Fruit fly (Drosophila melanogaster) whole organism, embryonic: Measurements from ENCODE around the gene CG10252.
A peak's percentile ranks its signal among the peaks of the same experiment; 100 is the strongest.

Experiments
- ATbp ChIP-seq: fragments of 200-800 bp; sonication (Bioruptor generic); optimal IDR thresholded peaks from 2 replicates; lab custom pipeline; 2017; ENCODE audit warnings: missing biosample characterization, mild to moderate bottlenecking, missing genetic modification characterization, missing genetic modification reagents
- Adf1 ChIP-seq: fragments of 200-800 bp; sonication (Bioruptor generic); IDR thresholded peaks from 2 replicates; pipeline ENCODE4 v1.3.6; 2022; ENCODE audit warnings: missing biosample characterization, missing genetic modification characterization
- Blimp-1 ChIP-seq: fragments of 200-800 bp; sonication (Bioruptor generic); optimal IDR thresholded peaks from 3 replicates; lab custom pipeline; 2018; ENCODE audit warnings: missing biosample characterization, missing genetic modification characterization, mild to moderate bottlenecking, moderate library complexity, missing genetic modification reagents
- CG11504 ChIP-seq: fragments of 200-800 bp; sonication (Bioruptor generic); optimal IDR thresholded peaks from 3 replicates; lab custom pipeline; 2019; ENCODE audit warnings: missing biosample characterization, mild to moderate bottlenecking, missing genetic modification characterization, moderate library complexity
- CG12769 ChIP-seq: fragments of 200-800 bp; sonication (Bioruptor generic); optimal IDR thresholded peaks from 2 replicates; lab custom pipeline; 2019; ENCODE audit warnings: missing biosample characterization, mild to moderate bottlenecking, missing genetic modification characterization, moderate library complexity
- CG13894 ChIP-seq: fragments of 200-800 bp; sonication (Bioruptor generic); optimal IDR thresholded peaks from 3 replicates; lab custom pipeline; 2018; ENCODE audit warnings: missing biosample characterization, mild to moderate bottlenecking, missing genetic modification characterization, moderate library complexity
- CG17359 ChIP-seq: fragments of 200-800 bp; sonication (Bioruptor generic); optimal IDR thresholded peaks from 3 replicates; lab custom pipeline; 2018; ENCODE audit warnings: missing biosample characterization, mild to moderate bottlenecking, missing genetic modification characterization, moderate library complexity
- CG2199 ChIP-seq: fragments of 200-800 bp; sonication (Bioruptor generic); IDR thresholded peaks from 3 replicates; pipeline ENCODE4 v1.3.6; 2022; ENCODE audit warnings: missing biosample characterization, missing genetic modification characterization
- CG2712 ChIP-seq: fragments of 200-800 bp; optimal IDR thresholded peaks from 3 replicates; lab custom pipeline; 2019; ENCODE audit warnings: missing biosample characterization, mild to moderate bottlenecking, missing genetic modification characterization, moderate library complexity
- CG31441 ChIP-seq: fragments of 200-800 bp; sonication (Bioruptor generic); IDR thresholded peaks from 2 replicates; pipeline ENCODE4 v1.3.6; 2022; ENCODE audit warnings: missing biosample characterization, missing genetic modification characterization
- CG3838 ChIP-seq: fragments of 200-800 bp; sonication (Bioruptor generic); optimal IDR thresholded peaks from 3 replicates; lab custom pipeline; 2016; ENCODE audit warnings: missing biosample characterization, missing genetic modification characterization
- CG5953 ChIP-seq: fragments of 200-800 bp; sonication (Bioruptor generic); IDR thresholded peaks from 2 replicates; pipeline ENCODE4 v1.3.6; 2022; ENCODE audit warnings: missing biosample characterization, missing genetic modification characterization
- CG6683 ChIP-seq: fragments of 200-800 bp; sonication (Bioruptor generic); optimal IDR thresholded peaks from 2 replicates; lab custom pipeline; 2017; ENCODE audit warnings: missing biosample characterization, mild to moderate bottlenecking, missing genetic modification characterization, missing genetic modification reagents
- CG7839 ChIP-seq: fragments of 200-800 bp; sonication (Bioruptor generic); optimal IDR thresholded peaks from 3 replicates; lab custom pipeline; 2018; ENCODE audit warnings: missing biosample characterization, mild to moderate bottlenecking, missing genetic modification characterization, moderate library complexity
- CG8388 ChIP-seq: fragments of 200-800 bp; sonication (Bioruptor generic); optimal IDR thresholded peaks from 2 replicates; lab custom pipeline; 2019; ENCODE audit warnings: missing biosample characterization, mild to moderate bottlenecking, missing genetic modification characterization, moderate library complexity
- CG8924 ChIP-seq: fragments of 200-800 bp; optimal IDR thresholded peaks from 3 replicates; lab custom pipeline; 2019; ENCODE audit warnings: missing biosample characterization, mild to moderate bottlenecking, missing genetic modification characterization, moderate library complexity
- CG9609 ChIP-seq: fragments of 200-800 bp; sonication (Bioruptor generic); optimal IDR thresholded peaks from 3 replicates; lab custom pipeline; 2016; ENCODE audit warnings: missing biosample characterization, missing genetic modification characterization
- CrebB ChIP-seq: fragments of 200-800 bp; sonication (Bioruptor generic); optimal IDR thresholded peaks from 3 replicates; lab custom pipeline; 2018; ENCODE audit warnings: missing biosample characterization, mild to moderate bottlenecking, missing genetic modification characterization
- D19A ChIP-seq: fragments of 200-800 bp; optimal IDR thresholded peaks from 3 replicates; lab custom pipeline; 2019; ENCODE audit warnings: missing biosample characterization, mild to moderate bottlenecking, missing genetic modification characterization, moderate library complexity
- Eip74EF ChIP-seq, 2 experiments: fragments of 200-800 bp in 1 of 2; fragments of >200 bp in 1 of 2; sonication (Bioruptor generic) in 1 of 2; optimal IDR thresholded peaks; 2 replicates each; lab custom pipeline; 2017 to 2019; ENCODE audit warnings: missing biosample characterization in 2 of 2, missing genetic modification characterization in 2 of 2, mild to moderate bottlenecking in 1 of 2, moderate library complexity in 1 of 2
- HLH3B ChIP-seq: fragments of 200-800 bp; sonication (Bioruptor generic); IDR thresholded peaks from 2 replicates; pipeline ENCODE4 v1.3.6; 2022; ENCODE audit warnings: missing biosample characterization, missing genetic modification characterization
- Hr51 ChIP-seq, 2 experiments: fragments of 200-800 bp; sonication (Bioruptor generic); optimal IDR thresholded peaks; 2 replicates in 1 of 2; 3 replicates in 1 of 2; lab custom pipeline; 2016 to 2018; ENCODE audit warnings: missing biosample characterization in 2 of 2, missing genetic modification characterization in 2 of 2, mild to moderate bottlenecking in 1 of 2, moderate library complexity in 1 of 2
- Jarid2 ChIP-seq: fragments of 200-800 bp; sonication (Bioruptor generic); optimal IDR thresholded peaks from 3 replicates; lab custom pipeline; 2017; ENCODE audit warnings: mild to moderate bottlenecking, missing biosample characterization, missing genetic modification reagents, missing genetic modification characterization
- MBD-R2 ChIP-seq: fragments of 200-800 bp; sonication (Bioruptor generic); IDR thresholded peaks from 2 replicates; pipeline ENCODE4 v1.3.6; 2022; ENCODE audit warnings: missing biosample characterization, missing genetic modification characterization
- Med ChIP-seq: fragments of 200-800 bp; sonication (Bioruptor generic); peaks from one replicate; lab custom pipeline; 2016; ENCODE audit warnings: missing biosample characterization, missing genetic modification characterization, mild to moderate bottlenecking, inconsistent platforms, moderate library complexity
- Ptx1 ChIP-seq: fragments of 200-800 bp; sonication (Bioruptor generic); IDR thresholded peaks from 2 replicates; pipeline ENCODE4 v1.3.6; 2022; ENCODE audit warnings: missing biosample characterization, missing genetic modification characterization
- Ravus ChIP-seq: fragments of 200-800 bp; sonication (Bioruptor generic); IDR thresholded peaks from 2 replicates; pipeline ENCODE4 v1.3.6; 2022; ENCODE audit warnings: missing biosample characterization, missing genetic modification characterization
- Ssrp ChIP-seq: fragments of 200-800 bp; sonication (Bioruptor generic); optimal IDR thresholded peaks from 2 replicates; lab custom pipeline; 2018; ENCODE audit warnings: missing biosample characterization, mild to moderate bottlenecking, missing genetic modification characterization, moderate library complexity
- Stat92E ChIP-seq, 3 experiments: fragments of >200 bp in 2 of 3; fragments of 200-800 bp in 1 of 3; sonication (Bioruptor generic) in 1 of 3; optimal IDR thresholded peaks; 2 replicates each; lab custom pipeline; 2017 to 2019; ENCODE audit warnings: missing biosample characterization in 3 of 3, missing genetic modification characterization in 3 of 3, mild to moderate bottlenecking in 1 of 3, moderate library complexity in 1 of 3
- Xrp1 ChIP-seq: fragments of 200-800 bp; sonication (Bioruptor generic); IDR thresholded peaks from 2 replicates; pipeline ENCODE4 v1.3.6; 2022; ENCODE audit warnings: missing biosample characterization, missing genetic modification characterization
- abd-A ChIP-seq: fragments of 200-800 bp; sonication (Bioruptor generic); optimal IDR thresholded peaks from 3 replicates; lab custom pipeline; 2019; ENCODE audit warnings: missing biosample characterization, mild to moderate bottlenecking, missing genetic modification characterization, moderate library complexity
- bsh ChIP-seq, 2 experiments: fragments of 200-800 bp; sonication (Bioruptor generic); optimal IDR thresholded peaks; 2 replicates each; lab custom pipeline; 2017 to 2018; ENCODE audit warnings: mild to moderate bottlenecking in 2 of 2, missing biosample characterization in 2 of 2, missing genetic modification characterization in 2 of 2, moderate library complexity in 1 of 2
- chinmo ChIP-seq: fragments of 200-800 bp; sonication (Bioruptor generic); IDR thresholded peaks from 4 replicates; pipeline ENCODE4 v1.3.6; 2022; ENCODE audit warnings: missing biosample characterization, missing genetic modification characterization; ENCODE audit not compliant: partially characterized antibody
- cwo ChIP-seq: fragments of 200-800 bp; sonication (Bioruptor generic); optimal IDR thresholded peaks from 3 replicates; lab custom pipeline; 2017; ENCODE audit warnings: missing biosample characterization, missing genetic modification characterization, mild to moderate bottlenecking, moderate library complexity, missing genetic modification reagents
- dmrt99B ChIP-seq: fragments of 200-800 bp; sonication (Bioruptor generic); optimal IDR thresholded peaks from 2 replicates; lab custom pipeline; 2018; ENCODE audit warnings: missing biosample characterization, mild to moderate bottlenecking, missing genetic modification characterization, moderate library complexity
- gem ChIP-seq: fragments of 200-800 bp; sonication (Bioruptor generic); optimal IDR thresholded peaks from 2 replicates; lab custom pipeline; 2019; ENCODE audit warnings: missing biosample characterization, mild to moderate bottlenecking, missing genetic modification characterization, moderate library complexity
- grn ChIP-seq: fragments of 200-800 bp; sonication (Bioruptor generic); optimal IDR thresholded peaks from 3 replicates; lab custom pipeline; 2017; ENCODE audit warnings: missing biosample characterization, missing genetic modification characterization
- gsb-n ChIP-seq: fragments of 200-800 bp; sonication (Bioruptor generic); optimal IDR thresholded peaks from 3 replicates; lab custom pipeline; 2018; ENCODE audit warnings: missing biosample characterization, mild to moderate bottlenecking, missing genetic modification characterization
- kni ChIP-seq: fragments of 200-800 bp; sonication (Bioruptor generic); optimal IDR thresholded peaks from 3 replicates; lab custom pipeline; 2017; ENCODE audit warnings: mild to moderate bottlenecking, missing biosample characterization, missing genetic modification reagents, missing genetic modification characterization
- oc ChIP-seq: fragments of 200-800 bp; sonication (Bioruptor generic); optimal IDR thresholded peaks from 2 replicates; lab custom pipeline; 2018; ENCODE audit warnings: missing biosample characterization, mild to moderate bottlenecking, missing genetic modification characterization, moderate library complexity
- phol ChIP-seq: fragments of 200-800 bp; sonication (Bioruptor generic); optimal IDR thresholded peaks from 3 replicates; lab custom pipeline; 2018; ENCODE audit warnings: missing biosample characterization, mild to moderate bottlenecking, missing genetic modification characterization, moderate library complexity
- sd ChIP-seq: fragments of 200-800 bp; sonication (Bioruptor generic); optimal IDR thresholded peaks from 3 replicates; lab custom pipeline; 2018; ENCODE audit warnings: missing biosample characterization, mild to moderate bottlenecking, missing genetic modification characterization, moderate library complexity
- sens ChIP-seq: fragments of 200-800 bp; sonication (Bioruptor generic); peaks from one replicate; lab custom pipeline; 2016; ENCODE audit warnings: missing biosample characterization, missing genetic modification characterization
- sima ChIP-seq: fragments of 200-800 bp; sonication (Bioruptor generic); optimal IDR thresholded peaks from 2 replicates; lab custom pipeline; 2016; ENCODE audit warnings: missing biosample characterization, missing genetic modification characterization
- unc-4 ChIP-seq: fragments of 200-800 bp; sonication (Bioruptor generic); IDR thresholded peaks from 2 replicates; pipeline ENCODE4 v1.3.6; 2022; ENCODE audit warnings: missing biosample characterization, missing genetic modification characterization; ENCODE audit not compliant: partially characterized antibody
- unpg ChIP-seq: fragments of 200-800 bp; sonication (Bioruptor generic); optimal IDR thresholded peaks from 3 replicates; lab custom pipeline; 2018; ENCODE audit warnings: missing biosample characterization, mild to moderate bottlenecking, missing genetic modification characterization, moderate library complexity
- vvl ChIP-seq: fragments of 200-800 bp; sonication (Bioruptor generic); IDR thresholded peaks from 2 replicates; pipeline ENCODE4 v1.3.6; 2022; ENCODE audit warnings: missing biosample characterization, missing genetic modification characterization

CG10252 gene

DNA sequence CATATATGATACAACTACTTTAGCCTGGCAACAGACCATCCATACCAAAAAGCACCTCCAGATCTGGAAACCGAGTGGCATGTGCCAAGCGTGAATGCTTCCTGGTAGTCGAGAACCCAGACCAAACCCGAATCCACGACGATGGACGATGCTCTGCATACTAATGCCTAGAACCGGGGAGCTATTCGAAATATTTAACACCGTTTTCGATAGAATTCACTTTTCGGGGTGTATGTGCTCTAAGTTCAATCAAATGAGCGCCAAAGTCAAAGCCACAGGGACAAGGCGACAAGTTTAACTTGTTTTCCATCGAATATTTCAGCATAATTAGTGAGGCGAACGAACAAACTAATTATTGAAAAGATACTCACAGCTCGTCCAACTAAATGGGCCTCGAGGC is 33.3 kb downstream of the CG10252 start:
- TF ChIP-seq CG8924 (tag; lab: Kevin White, UChicago) = no peak
- peak; percentile 8 for TF ChIP-seq Blimp-1 (GFP tag; lab: Kevin White, UChicago)
- TF ChIP-seq CG13894 (tag; lab: Kevin White, UChicago) = peak; percentile 1
- TF ChIP-seq HLH3B = no peak
- 0 out of 2 replicates have a peak, but pooled peaks have one; percentile 13 for TF ChIP-seq unc-4 (GFP tag; lab: Robert Waterston, UW)
- TF ChIP-seq Eip74EF (GFP tag; optimal IDR thresholded peaks at IDR 0.05; lab: Kevin White, UChicago) = peak in 1 of 2 experiments; percentile 36
- no peak for TF ChIP-seq CG7839 (tag; lab: Kevin White, UChicago)
- peak; percentile 85 for TF ChIP-seq kni
- TF ChIP-seq CrebB = no peak
- TF ChIP-seq Ravus (GFP tag; lab: Robert Waterston, UW) = no peak
- TF ChIP-seq CG2199 = 0 out of 3 replicates have a peak, but pooled peaks have one; percentile 37
- TF ChIP-seq cwo (GFP tag; lab: Kevin White, UChicago) = peak; percentile 7
- peak; percentile 82 for TF ChIP-seq CG12769
- peak; percentile 41 for TF ChIP-seq Med (GFP tag; lab: Kevin White, UChicago)
- peak; percentile 94 for TF ChIP-seq sd (tag; lab: Kevin White, UChicago)
- no peak for TF ChIP-seq sima (GFP tag; lab: Kevin White, UChicago)
- peak in 1 of 3 experiments; percentile 15 for TF ChIP-seq Stat92E (GFP tag; optimal IDR thresholded peaks at IDR 0.05; lab: Kevin White, UChicago)
- peak; percentile 57; the same call in 1 of the 2 replicates for TF ChIP-seq vvl (GFP tag; lab: Robert Waterston, UW)
- TF ChIP-seq chinmo (GFP tag; lab: Robert Waterston, UW) = peak; percentile 82; the same call in 2 of the 4 replicates
- TF ChIP-seq abd-A (tag; lab: Kevin White, UChicago) = peak; percentile 35
- TF ChIP-seq, all 482 proteins: peak for 14

DNA sequence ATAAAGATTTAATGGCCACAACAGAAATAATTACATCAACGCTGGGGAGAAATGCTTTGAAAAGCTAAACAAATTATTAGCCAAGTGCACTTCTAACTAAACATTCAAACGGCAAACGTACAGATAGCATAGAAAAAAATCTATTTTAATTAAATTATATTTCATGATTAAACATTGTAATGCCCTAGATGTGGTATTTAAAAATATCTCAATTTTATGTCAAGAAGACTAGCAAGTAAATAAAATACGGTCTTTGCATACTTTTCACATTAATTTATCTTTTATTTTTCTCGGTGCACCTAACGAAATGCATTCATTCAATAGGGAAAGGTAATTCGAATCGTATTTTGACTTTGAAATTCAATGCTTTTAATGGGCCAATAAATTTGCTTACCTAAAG is 36.4 kb downstream of the CG10252 start:
- TF ChIP-seq CG6683 (GFP tag; lab: Kevin White, UChicago) (no peak), CG11504 (tag; lab: Kevin White, UChicago) (peak; percentile 33), CG8388 (GFP tag; lab: Kevin White, UChicago) (peak; percentile 30), Blimp-1 (GFP tag; lab: Kevin White, UChicago) (peak; percentile 56), Ptx1 (GFP tag; lab: Robert Waterston, UW) (0 out of 2 replicates have a peak, but pooled peaks have one; percentile 6), MBD-R2 (no peak), dmrt99B (tag; lab: Kevin White, UChicago) (peak; percentile 10), phol (tag; lab: Kevin White, UChicago) (peak; percentile 35), Adf1 (GFP tag; lab: Robert Waterston, UW) (no peak), CG17359 (tag; lab: Kevin White, UChicago) (peak; percentile 22), gsb-n (peak; percentile 29), CG5953 (no peak), Hr51 (GFP tag; optimal IDR thresholded peaks at IDR 0.05; lab: Kevin White, UChicago) (peak in 1 of 2 experiments; percentile 30), CG7839 (tag; lab: Kevin White, UChicago) (peak; percentile 8), CG2712 (tag; lab: Kevin White, UChicago) (peak; percentile 39), grn (no peak), ATbp (GFP tag; lab: Kevin White, UChicago) (peak; percentile 24), unpg (peak; percentile 37), oc (tag; lab: Kevin White, UChicago) (no peak), CG3838 (no peak), CG31441 (GFP tag; lab: Robert Waterston, UW) (peak; percentile 35; the same call in 1 of the 2 replicates), Jarid2 (GFP tag; lab: Kevin White, UChicago) (no peak), gem (tag; lab: Kevin White, UChicago) (peak; percentile 54), Xrp1 (GFP tag; lab: Robert Waterston, UW) (peak; percentile 19; the same call in 1 of the 2 replicates), bsh (GFP tag; optimal IDR thresholded peaks at IDR 0.05; lab: Kevin White, UChicago) (peak in 1 of 2 experiments; percentile 67), CG9609 (GFP tag; lab: Kevin White, UChicago) (no peak), sens (GFP tag; lab: Kevin White, UChicago) (peak; percentile 63), Ssrp (tag; lab: Kevin White, UChicago) (peak; percentile 18), D19A (peak; percentile 3)
